Worm (Caenorhabditis elegans) whole organism, L3 larva: ENCODE measurements around the gene dsl-2.

Source experiments
- ceh-82 ChIP-seq: fragments of 150-350 bp; optimal IDR thresholded peaks from 2 replicates; lab custom pipeline; 2014; ENCODE audit warnings: missing biosample characterization, missing genetic modification characterization
- elt-3 ChIP-seq, 3 experiments: fragments of 150-350 bp in 1 of 3; sonication (generic microtip) in 2 of 3; optimal IDR thresholded peaks; 2 replicates in 2 of 3; 4 replicates in 1 of 3; lab custom pipeline; 2014 to 2017; ENCODE audit warnings: missing biosample characterization in 3 of 3, missing genetic modification characterization in 3 of 3
- unc-39 ChIP-seq: sonication (generic microtip); optimal IDR thresholded peaks from 4 replicates; lab custom pipeline; 2017; ENCODE audit warnings: missing biosample characterization, missing genetic modification characterization

DNA sequence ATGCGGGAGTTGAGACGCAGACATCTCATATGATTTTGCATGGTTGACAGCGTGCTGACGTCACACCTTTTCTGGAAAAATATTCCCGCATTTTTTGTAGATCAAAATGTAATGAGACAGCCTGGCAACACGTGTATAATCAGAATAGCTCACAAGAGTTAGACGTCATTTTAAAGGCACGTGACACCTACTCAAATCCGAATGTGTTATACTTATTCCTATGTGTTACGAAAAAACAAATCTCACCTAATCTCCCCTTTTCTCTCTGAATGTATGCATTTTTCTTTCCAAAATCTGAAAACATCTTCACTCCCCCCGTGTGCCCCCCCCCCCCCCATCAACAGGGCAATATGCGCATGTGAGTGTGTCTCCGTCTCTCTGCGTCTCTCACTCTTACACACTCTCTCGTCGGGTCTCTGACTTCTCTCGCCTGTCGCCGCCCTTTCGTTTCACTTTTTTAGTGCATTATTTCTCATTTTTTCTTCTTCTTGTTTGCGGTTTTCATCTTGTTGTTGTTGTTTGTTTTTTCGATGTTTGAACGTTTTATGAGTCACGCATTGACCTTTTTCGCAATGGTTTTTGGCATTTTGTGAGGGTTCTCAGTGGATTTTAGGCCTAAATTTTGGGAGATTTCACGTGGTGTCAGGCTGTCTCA is 36.3 kb downstream of the dsl-2 start:
- TF ChIP-seq ceh-82, result no peak
- no peak for TF ChIP-seq unc-39 (tag; lab: Kevin White, UChicago)
- TF ChIP-seq elt-3 (tag; optimal IDR thresholded peaks at IDR 0.05; lab: Kevin White, UChicago), result no peak
